Fruit fly (Drosophila melanogaster) whole organism, embryonic: Measurements from ENCODE around the gene Gycbeta100B.

ENCODE experiments used
- B-H1 ChIP-seq: fragments of 200-800 bp; sonication (Bioruptor generic); IDR thresholded peaks from 3 replicates; pipeline ENCODE4 v1.3.6; 2022; ENCODE audit warnings: missing biosample characterization, missing genetic modification characterization
- CG1024 ChIP-seq: fragments of 200-800 bp; sonication (Bioruptor generic); IDR thresholded peaks from 2 replicates; pipeline ENCODE4 v1.3.6; 2022; ENCODE audit warnings: missing biosample characterization, missing genetic modification characterization
- CG11093 ChIP-seq: fragments of 200-800 bp; sonication (Bioruptor generic); IDR thresholded peaks from 3 replicates; pipeline ENCODE4 v1.3.6; 2022; ENCODE audit warnings: missing biosample characterization, missing genetic modification characterization
- CG13624 ChIP-seq: fragments of 200-800 bp; sonication (Bioruptor generic); optimal IDR thresholded peaks from 2 replicates; lab custom pipeline; 2016; ENCODE audit warnings: missing biosample characterization, missing genetic modification characterization
- CG14014 ChIP-seq: fragments of 200-800 bp; sonication (Bioruptor generic); IDR thresholded peaks from 2 replicates; pipeline ENCODE4 v1.3.6; 2022; ENCODE audit warnings: missing biosample characterization, missing genetic modification characterization
- CG14667 ChIP-seq: fragments of 200-800 bp; sonication (Bioruptor generic); IDR thresholded peaks from 2 replicates; pipeline ENCODE4 v1.3.6; 2022; ENCODE audit warnings: missing biosample characterization, missing genetic modification characterization
- CG14860 ChIP-seq: fragments of 200-800 bp; sonication (Bioruptor generic); IDR thresholded peaks from 3 replicates; pipeline ENCODE4 v1.3.6; 2022; ENCODE audit warnings: missing biosample characterization, missing genetic modification characterization; ENCODE audit not compliant: partially characterized antibody
- CG15073 ChIP-seq: fragments of 200-800 bp; sonication (Bioruptor generic); optimal IDR thresholded peaks from 2 replicates; lab custom pipeline; 2016; ENCODE audit warnings: missing biosample characterization, missing genetic modification characterization
- CG15479 ChIP-seq: fragments of 200-800 bp; sonication (Bioruptor generic); optimal IDR thresholded peaks from 3 replicates; lab custom pipeline; 2019; ENCODE audit warnings: missing biosample characterization, mild to moderate bottlenecking, missing genetic modification characterization, moderate library complexity
- CG1602 ChIP-seq: fragments of 200-800 bp; sonication (Bioruptor generic); optimal IDR thresholded peaks from 3 replicates; lab custom pipeline; 2016; ENCODE audit warnings: missing biosample characterization, missing genetic modification characterization
- CG1832 ChIP-seq: fragments of 200-800 bp; sonication (Bioruptor generic); optimal IDR thresholded peaks from 2 replicates; lab custom pipeline; 2017; ENCODE audit warnings: missing biosample characterization, mild to moderate bottlenecking, missing genetic modification characterization, inconsistent platforms
- CG18476 ChIP-seq: fragments of 200-800 bp; sonication (Bioruptor generic); optimal IDR thresholded peaks from 2 replicates; lab custom pipeline; 2016; ENCODE audit warnings: missing biosample characterization, mild to moderate bottlenecking, missing genetic modification characterization
- CG18619 ChIP-seq: fragments of 200-800 bp; sonication (Bioruptor generic); optimal IDR thresholded peaks from 3 replicates; lab custom pipeline; 2017; ENCODE audit warnings: missing biosample characterization, mild to moderate bottlenecking, missing genetic modification characterization
- CG2678 ChIP-seq: fragments of 200-800 bp; sonication (Bioruptor generic); optimal IDR thresholded peaks from 3 replicates; lab custom pipeline; 2019; ENCODE audit warnings: missing biosample characterization, mild to moderate bottlenecking, missing genetic modification characterization, moderate library complexity
- CG3065 ChIP-seq: fragments of 200-800 bp; sonication (Bioruptor generic); optimal IDR thresholded peaks from 2 replicates; lab custom pipeline; 2016; ENCODE audit warnings: missing biosample characterization, missing genetic modification characterization
- CG3281 ChIP-seq: fragments of 200-800 bp; sonication (Bioruptor generic); optimal IDR thresholded peaks from 3 replicates; lab custom pipeline; 2017; ENCODE audit warnings: missing biosample characterization, mild to moderate bottlenecking, missing genetic modification characterization
- CG33557 ChIP-seq: fragments of 200-800 bp; sonication (Bioruptor generic); optimal IDR thresholded peaks from 2 replicates; lab custom pipeline; 2019; ENCODE audit warnings: missing biosample characterization, mild to moderate bottlenecking, missing genetic modification characterization, moderate library complexity
- CG4730 ChIP-seq: fragments of 200-800 bp; sonication (Bioruptor generic); IDR thresholded peaks from 2 replicates; pipeline ENCODE4 v1.3.6; 2022; ENCODE audit warnings: missing biosample characterization, missing genetic modification characterization
- CG4820 ChIP-seq: fragments of 200-800 bp; sonication (Bioruptor generic); optimal IDR thresholded peaks from 3 replicates; lab custom pipeline; 2016; ENCODE audit warnings: missing biosample characterization, missing genetic modification characterization
- CG7928 ChIP-seq: fragments of 200-800 bp; sonication (Bioruptor generic); optimal IDR thresholded peaks from 2 replicates; lab custom pipeline; 2017; ENCODE audit warnings: missing biosample characterization, mild to moderate bottlenecking, missing genetic modification characterization
- CG7987 ChIP-seq: fragments of 200-800 bp; sonication (Bioruptor generic); optimal IDR thresholded peaks from 2 replicates; lab custom pipeline; 2018; ENCODE audit warnings: missing biosample characterization, mild to moderate bottlenecking, missing genetic modification characterization, moderate library complexity
- CG8281 ChIP-seq: fragments of 200-800 bp; sonication (Bioruptor generic); optimal IDR thresholded peaks from 2 replicates; lab custom pipeline; 2018; ENCODE audit warnings: missing biosample characterization, mild to moderate bottlenecking, missing genetic modification characterization, moderate library complexity
- CoRest ChIP-seq: fragments of 200-800 bp; sonication (Bioruptor generic); optimal IDR thresholded peaks from 3 replicates; lab custom pipeline; 2018; ENCODE audit warnings: missing biosample characterization, mild to moderate bottlenecking, missing genetic modification characterization, moderate library complexity
- Drgx ChIP-seq: fragments of 200-800 bp; sonication (Bioruptor generic); IDR thresholded peaks from 2 replicates; pipeline ENCODE4 v1.3.6; 2022; ENCODE audit warnings: missing biosample characterization, missing genetic modification characterization
- E2f1 ChIP-seq: fragments of 200-800 bp; sonication (Bioruptor generic); IDR thresholded peaks from 2 replicates; pipeline ENCODE4 v1.3.6; 2022; ENCODE audit warnings: missing biosample characterization, missing genetic modification characterization
- ERR ChIP-seq: fragments of 200-800 bp; sonication (Bioruptor generic); optimal IDR thresholded peaks from 2 replicates; lab custom pipeline; 2016; ENCODE audit warnings: missing biosample characterization, missing genetic modification characterization
- Fer2 ChIP-seq: fragments of 200-800 bp; sonication (Bioruptor generic); optimal IDR thresholded peaks from 2 replicates; lab custom pipeline; 2018; ENCODE audit warnings: missing biosample characterization, mild to moderate bottlenecking, missing genetic modification characterization, moderate library complexity
- HLH54F ChIP-seq: fragments of 200-800 bp; sonication (Bioruptor generic); optimal IDR thresholded peaks from 3 replicates; lab custom pipeline; 2016; ENCODE audit warnings: missing biosample characterization, missing genetic modification characterization
- Hmr ChIP-seq: fragments of 200-800 bp; sonication (Bioruptor generic); optimal IDR thresholded peaks from 3 replicates; lab custom pipeline; 2017; ENCODE audit warnings: mild to moderate bottlenecking, missing biosample characterization, missing genetic modification reagents, missing genetic modification characterization
- Hr51 ChIP-seq, 2 experiments: fragments of 200-800 bp; sonication (Bioruptor generic); optimal IDR thresholded peaks; 2 replicates in 1 of 2; 3 replicates in 1 of 2; lab custom pipeline; 2016 to 2018; ENCODE audit warnings: missing biosample characterization in 2 of 2, missing genetic modification characterization in 2 of 2, mild to moderate bottlenecking in 1 of 2, moderate library complexity in 1 of 2
- Mes4 ChIP-seq: fragments of 200-800 bp; sonication (Bioruptor generic); optimal IDR thresholded peaks from 2 replicates; lab custom pipeline; 2016; ENCODE audit warnings: missing biosample characterization, missing genetic modification characterization
- Tbp ChIP-seq: fragments of >200 bp; optimal IDR thresholded peaks from 2 replicates; lab custom pipeline; 2018; ENCODE audit warnings: missing biosample characterization, missing genetic modification characterization
- bcd ChIP-seq: fragments of 200-800 bp; sonication (Bioruptor generic); optimal IDR thresholded peaks from 2 replicates; lab custom pipeline; 2017; ENCODE audit warnings: missing biosample characterization, mild to moderate bottlenecking, missing genetic modification characterization
- chinmo ChIP-seq: fragments of 200-800 bp; sonication (Bioruptor generic); IDR thresholded peaks from 4 replicates; pipeline ENCODE4 v1.3.6; 2022; ENCODE audit warnings: missing biosample characterization, missing genetic modification characterization; ENCODE audit not compliant: partially characterized antibody
- croc ChIP-seq: fragments of 200-800 bp; sonication (Bioruptor generic); conservative IDR thresholded peaks from 3 replicates; pipeline ENCODE4 v1.3.6; 2022; ENCODE audit warnings: missing biosample characterization, missing genetic modification characterization
- crol ChIP-seq: fragments of 200-800 bp; sonication (Bioruptor generic); IDR thresholded peaks from 2 replicates; pipeline ENCODE4 v1.3.6; 2022; ENCODE audit warnings: missing biosample characterization, missing genetic modification characterization
- da ChIP-seq: fragments of 200-800 bp; sonication (Bioruptor generic); optimal IDR thresholded peaks from 2 replicates; lab custom pipeline; 2016; ENCODE audit warnings: missing biosample characterization, missing genetic modification characterization
- dan ChIP-seq: fragments of 200-800 bp; sonication (Bioruptor generic); IDR thresholded peaks from 2 replicates; pipeline ENCODE4 v1.3.6; 2022; ENCODE audit warnings: missing biosample characterization, missing genetic modification characterization
- ems ChIP-seq: fragments of 200-800 bp; sonication (Bioruptor generic); optimal IDR thresholded peaks from 3 replicates; lab custom pipeline; 2016; ENCODE audit warnings: missing biosample characterization, missing genetic modification characterization
- fd96Cb ChIP-seq: fragments of 200-800 bp; sonication (Bioruptor generic); optimal IDR thresholded peaks from 2 replicates; lab custom pipeline; 2018; ENCODE audit warnings: missing biosample characterization, mild to moderate bottlenecking, missing genetic modification characterization, moderate library complexity
- gfzf ChIP-seq: fragments of 200-800 bp; sonication (Bioruptor generic); optimal IDR thresholded peaks from 2 replicates; lab custom pipeline; 2016; ENCODE audit warnings: missing biosample characterization, mild to moderate bottlenecking, missing genetic modification characterization, moderate library complexity
- hb ChIP-seq: fragments of 200-800 bp; sonication (Bioruptor generic); IDR thresholded peaks from 3 replicates; pipeline ENCODE4 v1.3.6; 2022; ENCODE audit warnings: missing biosample characterization, missing genetic modification characterization; ENCODE audit not compliant: partially characterized antibody
- hbn ChIP-seq: fragments of 200-800 bp; sonication (Bioruptor generic); IDR thresholded peaks from 2 replicates; pipeline ENCODE4 v1.3.6; 2022; ENCODE audit warnings: missing biosample characterization, missing genetic modification characterization; ENCODE audit not compliant: partially characterized antibody
- kni ChIP-seq: fragments of 200-800 bp; sonication (Bioruptor generic); optimal IDR thresholded peaks from 3 replicates; lab custom pipeline; 2017; ENCODE audit warnings: mild to moderate bottlenecking, missing biosample characterization, missing genetic modification reagents, missing genetic modification characterization
- knrl ChIP-seq: fragments of 200-800 bp; sonication (Bioruptor generic); IDR thresholded peaks from 3 replicates; pipeline ENCODE4 v1.3.6; 2022; ENCODE audit warnings: missing biosample characterization, missing genetic modification characterization; ENCODE audit not compliant: partially characterized antibody
- lilli ChIP-seq: fragments of 200-800 bp; sonication (Bioruptor generic); optimal IDR thresholded peaks from 3 replicates; lab custom pipeline; 2016; ENCODE audit warnings: missing biosample characterization, missing genetic modification characterization
- lmd ChIP-seq: fragments of 200-800 bp; sonication (Bioruptor generic); IDR thresholded peaks from 2 replicates; pipeline ENCODE4 v1.3.6; 2022; ENCODE audit warnings: missing biosample characterization, missing genetic modification characterization
- lola ChIP-seq, 3 experiments: fragments of >200 bp in 2 of 3; fragments of 200-800 bp in 1 of 3; sonication (Bioruptor generic) in 1 of 3; optimal IDR thresholded peaks; 2 replicates each; lab custom pipeline; 2017 to 2019; ENCODE audit warnings: missing biosample characterization in 3 of 3, missing genetic modification characterization in 3 of 3, mild to moderate bottlenecking in 1 of 3, moderate library complexity in 1 of 3
- sens-2 ChIP-seq: fragments of 200-800 bp; sonication (Bioruptor generic); IDR thresholded peaks from 2 replicates; pipeline ENCODE4 v1.3.6; 2022; ENCODE audit warnings: missing biosample characterization, missing genetic modification characterization
- tll ChIP-seq, 2 experiments: fragments of 200-800 bp in 1 of 2; fragments of >200 bp in 1 of 2; sonication (Bioruptor generic) in 1 of 2; optimal IDR thresholded peaks; 2 replicates each; lab custom pipeline; 2017 to 2019; ENCODE audit warnings: missing biosample characterization in 2 of 2, missing genetic modification characterization in 2 of 2, mild to moderate bottlenecking in 1 of 2, moderate library complexity in 1 of 2

The Gycbeta100B gene

dm6 chr3R:31168968-31169367 is 34.8 kb downstream of the Gycbeta100B start, which contains the start of gene stops:
TSS of gene stops (minus strand) at chr3R:31169106.
- peak; percentile 49 for TF ChIP-seq bcd (GFP tag; lab: Kevin White, UChicago)
- peak; percentile 41 for TF ChIP-seq CG1602 (GFP tag; lab: Kevin White, UChicago)
- TF ChIP-seq CoRest (tag; lab: Kevin White, UChicago), result no peak
- no peak for TF ChIP-seq Tbp
- peak; percentile 67 for TF ChIP-seq CG2678 (tag; lab: Kevin White, UChicago)
- no peak for TF ChIP-seq ems
- TF ChIP-seq CG4730 (GFP tag; lab: Robert Waterston, UW), result no peak
- no peak for TF ChIP-seq CG8281 (tag; lab: Kevin White, UChicago)
- peak; percentile 65 for TF ChIP-seq CG7987 (GFP tag; lab: Kevin White, UChicago)
- TF ChIP-seq CG15073 (GFP tag; lab: Kevin White, UChicago), result no peak
- TF ChIP-seq tll (GFP tag; optimal IDR thresholded peaks at IDR 0.05; lab: Kevin White, UChicago), result no peak
- no peak for TF ChIP-seq lmd (GFP tag; lab: Robert Waterston, UW)
- no peak for TF ChIP-seq B-H1 (GFP tag; lab: Robert Waterston, UW)
- TF ChIP-seq Fer2, result no peak
- TF ChIP-seq hb (GFP tag; lab: Robert Waterston, UW), result no peak
- no peak for TF ChIP-seq dan
- no peak for TF ChIP-seq CG3065 (GFP tag; lab: Kevin White, UChicago)
- no peak for TF ChIP-seq CG15479 (GFP tag; lab: Kevin White, UChicago)
- TF ChIP-seq fd96Cb, result peak; percentile 41
- no peak for TF ChIP-seq knrl (GFP tag; lab: Robert Waterston, UW)
- peak; percentile 12 for TF ChIP-seq CG3281 (GFP tag; lab: Kevin White, UChicago)
- TF ChIP-seq CG18619 (GFP tag; lab: Kevin White, UChicago), result peak; percentile 11
- no peak for TF ChIP-seq hbn
- peak; percentile 12 for TF ChIP-seq CG13624 (GFP tag; lab: Kevin White, UChicago)
- TF ChIP-seq Drgx, result no peak
- TF ChIP-seq croc, result no peak
- TF ChIP-seq sens-2, result no peak
- no peak for TF ChIP-seq HLH54F (GFP tag; lab: Kevin White, UChicago)
- TF ChIP-seq CG1024, result peak; percentile 44; the same call in 1 of the 2 replicates
- TF ChIP-seq Mes4 (GFP tag; lab: Kevin White, UChicago), result peak; percentile 30
- TF ChIP-seq gfzf, result no peak
- no peak for TF ChIP-seq kni (GFP tag; lab: Kevin White, UChicago)
- no peak for TF ChIP-seq CG7928 (GFP tag; lab: Kevin White, UChicago)
- TF ChIP-seq lilli (GFP tag; lab: Kevin White, UChicago), result no peak
- no peak for TF ChIP-seq CG11093
- TF ChIP-seq lola (GFP tag; optimal IDR thresholded peaks at IDR 0.05; lab: Kevin White, UChicago), result no peak
- TF ChIP-seq ERR, result no peak
- TF ChIP-seq CG14667 (GFP tag; lab: Robert Waterston, UW), result no peak
- no peak for TF ChIP-seq da (GFP tag; lab: Kevin White, UChicago)
- no peak for TF ChIP-seq crol (GFP tag; lab: Robert Waterston, UW)
- peak in 1 of 2 experiments; percentile 17 for TF ChIP-seq Hr51 (GFP tag; optimal IDR thresholded peaks at IDR 0.05; lab: Kevin White, UChicago)
- TF ChIP-seq CG18476 (GFP tag; lab: Kevin White, UChicago), result peak; percentile 43
- no peak for TF ChIP-seq CG1832 (GFP tag; lab: Kevin White, UChicago)
- TF ChIP-seq CG14860 (GFP tag; lab: Robert Waterston, UW), result no peak
- no peak for TF ChIP-seq CG33557 (GFP tag; lab: Kevin White, UChicago)
- no peak for TF ChIP-seq CG4820
- peak; percentile 29 for TF ChIP-seq Hmr (GFP tag; lab: Kevin White, UChicago)
- TF ChIP-seq chinmo (GFP tag; lab: Robert Waterston, UW), result no peak
- peak; percentile 52; the same call in 1 of the 2 replicates for TF ChIP-seq CG14014
- TF ChIP-seq E2f1, result 0 out of 2 replicates have a peak, but pooled peaks have one; percentile 20
